Worm (Caenorhabditis elegans) whole organism, L2 larva: ENCODE results near the gene sft-4.

Experiments
- ama-1 ChIP-seq: fragments of 150-350 bp; optimal IDR thresholded peaks from 2 replicates; lab custom pipeline; 2018; ENCODE audit warnings: inconsistent platforms
- elt-1 ChIP-seq: fragments of 150-350 bp; optimal IDR thresholded peaks from 2 replicates; lab custom pipeline; 2014; ENCODE audit warnings: missing biosample characterization, missing genetic modification characterization
- lin-11 ChIP-seq: fragments of 150-350 bp; sonication (generic microtip); optimal IDR thresholded peaks from 2 replicates; lab custom pipeline; 2014; ENCODE audit warnings: missing biosample characterization, missing genetic modification characterization, inconsistent platforms, mixed read lengths
- lsy-2 ChIP-seq, 2 experiments: fragments of 150-350 bp in 1 of 2; sonication (generic microtip) in 1 of 2; optimal IDR thresholded peaks; 2 replicates each; lab custom pipeline; 2014 to 2017; ENCODE audit warnings: missing biosample characterization in 2 of 2, missing genetic modification characterization in 2 of 2
- nhr-10 ChIP-seq: sonication (generic microtip); optimal IDR thresholded peaks from 2 replicates; lab custom pipeline; 2017; ENCODE audit warnings: missing biosample characterization, missing genetic modification characterization
- snpc-4 ChIP-seq: fragments of 150-350 bp; optimal IDR thresholded peaks from 2 replicates; lab custom pipeline; 2014; ENCODE audit warnings: missing biosample characterization, missing genetic modification characterization

DNA sequence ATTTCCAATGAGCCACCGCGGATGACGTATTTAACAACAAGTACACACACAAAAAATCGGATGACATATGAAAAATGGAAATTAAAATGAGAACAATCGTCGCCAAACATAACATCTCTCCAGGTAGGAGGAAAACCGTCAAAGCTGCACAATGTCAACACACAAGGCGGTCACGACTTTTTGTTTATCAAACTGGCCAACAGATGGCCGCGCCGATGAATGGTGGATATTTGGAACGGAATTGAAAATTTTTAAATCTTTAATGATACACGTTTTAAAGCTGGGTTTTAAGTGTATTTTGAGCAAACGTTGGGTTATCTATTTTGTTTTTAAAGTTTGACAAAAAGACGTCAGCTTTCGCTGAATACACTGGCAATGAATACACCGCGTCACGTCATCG lies 772 bp upstream of the sft-4 start:
- TF ChIP-seq lin-11 (tag; lab: Kevin White, UChicago) (no peak), lsy-2 (tag; optimal IDR thresholded peaks at IDR 0.05; lab: Kevin White, UChicago) (no peak), ama-1 (no peak), snpc-4 (tag; lab: Kevin White, UChicago) (no peak), nhr-10 (tag; lab: Kevin White, UChicago) (no peak), elt-1 (tag; lab: Kevin White, UChicago) (no peak)
